Worm (Caenorhabditis elegans) whole organism, L2 larva: ENCODE data around the gene F35B3.7.

Source experiments
- aly-2 ChIP-seq: fragments of 150-350 bp; optimal IDR thresholded peaks from 2 replicates; lab custom pipeline; 2014; ENCODE audit warnings: missing biosample characterization, missing genetic modification characterization
- ama-1 ChIP-seq: fragments of 150-350 bp; optimal IDR thresholded peaks from 2 replicates; lab custom pipeline; 2018; ENCODE audit warnings: inconsistent platforms
- elt-1 ChIP-seq: fragments of 150-350 bp; optimal IDR thresholded peaks from 2 replicates; lab custom pipeline; 2014; ENCODE audit warnings: missing biosample characterization, missing genetic modification characterization
- snpc-4 ChIP-seq: fragments of 150-350 bp; optimal IDR thresholded peaks from 2 replicates; lab custom pipeline; 2014; ENCODE audit warnings: missing biosample characterization, missing genetic modification characterization
- ztf-11 ChIP-seq: sonication (generic microtip); optimal IDR thresholded peaks from 2 replicates; lab custom pipeline; 2017; ENCODE audit warnings: missing biosample characterization, missing genetic modification characterization

DNA sequence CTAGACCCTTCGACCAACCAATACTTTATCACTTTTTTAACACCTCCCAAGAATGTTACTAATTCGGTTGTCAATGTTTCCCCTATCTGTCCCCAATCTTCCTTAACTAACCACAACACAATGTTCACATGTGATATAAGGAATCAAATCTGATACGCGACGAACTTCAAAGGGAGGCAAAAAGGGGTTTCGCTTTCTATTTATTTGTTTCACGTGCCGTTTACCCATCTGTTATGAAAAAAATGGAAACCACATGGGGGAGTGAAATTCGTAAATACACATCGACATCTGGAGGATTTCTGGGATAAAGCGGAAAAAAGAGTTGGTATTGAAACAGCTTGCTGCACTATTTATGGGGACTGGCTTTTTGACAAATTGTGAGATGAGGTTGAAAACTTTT, 19.3 kb upstream of the F35B3.7 start:
- TF ChIP-seq ama-1 (lab: Kevin White, UChicago) (peak; percentile 6), ztf-11 (tag; lab: Kevin White, UChicago) (no peak), aly-2 (no peak), elt-1 (tag; lab: Kevin White, UChicago) (no peak), snpc-4 (tag; lab: Kevin White, UChicago) (no peak)
